Worm (Caenorhabditis elegans): ENCODE data around the gene npr-19.
A peak's percentile ranks its signal among the peaks of the same experiment; 100 is the strongest.

DNA sequence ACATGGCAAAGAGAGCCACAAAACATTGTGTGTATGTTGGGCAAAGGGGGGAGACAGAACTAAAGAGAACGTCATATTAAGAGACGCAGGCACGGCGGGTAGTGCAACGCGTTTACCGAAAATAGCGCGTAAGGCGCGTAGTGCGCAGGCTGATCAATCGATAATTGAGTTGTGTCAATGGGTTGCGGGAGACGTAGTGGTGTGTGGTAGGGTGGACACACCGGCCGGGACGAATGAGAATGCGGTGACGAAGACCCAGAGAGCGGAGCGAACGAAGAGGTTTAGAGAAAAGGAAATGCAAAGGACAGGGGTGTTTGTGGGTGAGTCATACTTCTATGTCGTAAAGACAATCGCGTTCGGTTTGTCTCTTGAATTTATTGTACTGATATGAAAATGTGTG is 7.7 kb downstream of the npr-19 start:
- no peak for TF ChIP-seq ztf-11 (tag; optimal IDR thresholded peaks at IDR 0.05)
- peak; percentile 91 for TF ChIP-seq pha-4 (tag; optimal IDR thresholded peaks at IDR 0.05)
- TF ChIP-seq nhr-76 (tag; optimal IDR thresholded peaks at IDR 0.05) = no peak
- TF ChIP-seq nhr-237 (tag; optimal IDR thresholded peaks at IDR 0.05) = no peak
- TF ChIP-seq sptf-1 (tag; optimal IDR thresholded peaks at IDR 0.05) = peak; percentile 57
